Worm (Caenorhabditis elegans) whole organism, mixed stage, embryonic: ENCODE results near the gene dao-2.

Experiments
- ces-1 ChIP-seq: fragments of 150-350 bp; optimal IDR thresholded peaks from 2 replicates; lab custom pipeline; 2014; ENCODE audit warnings: missing biosample characterization, missing genetic modification reagents, missing genetic modification characterization
- mep-1 ChIP-seq: fragments of 150-350 bp; optimal IDR thresholded peaks from 2 replicates; lab custom pipeline; 2017; ENCODE audit warnings: missing biosample characterization, missing genetic modification reagents, missing genetic modification characterization, inconsistent platforms
- nhr-76 ChIP-seq: sonication (generic microtip); optimal IDR thresholded peaks from 2 replicates; lab custom pipeline; 2017; ENCODE audit warnings: missing biosample characterization, missing genetic modification characterization
- snpc-4 ChIP-seq: fragments of 150-350 bp; optimal IDR thresholded peaks from 2 replicates; lab custom pipeline; 2014; ENCODE audit warnings: missing biosample characterization, missing genetic modification characterization

DNA sequence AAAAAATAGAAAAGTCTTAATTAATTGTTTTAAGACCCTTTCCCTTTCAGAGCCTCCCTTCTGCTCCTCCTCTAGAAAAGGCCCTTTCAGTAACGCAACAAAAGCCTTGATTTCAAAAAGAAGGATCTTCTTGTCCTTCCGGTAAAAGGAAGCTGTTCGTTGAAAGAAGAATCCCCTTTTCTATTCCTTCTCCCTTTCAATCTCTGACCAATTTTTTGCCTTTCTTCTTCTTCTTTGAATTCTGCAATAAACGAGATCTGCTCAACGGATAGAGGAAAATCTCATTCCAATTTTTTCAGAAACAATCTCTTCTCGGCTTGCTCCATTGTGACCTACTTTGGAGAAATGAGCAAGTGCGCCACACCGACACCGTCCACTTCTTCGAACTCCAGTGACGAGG is 45.3 kb downstream of the dao-2 start, which contains the start of gene F35D11.3:
- TF ChIP-seq nhr-76 (tag; lab: Kevin White, UChicago) (no peak), ces-1 (GFP tag; lab: Kevin White, UChicago) (no peak), mep-1 (tag; lab: Kevin White, UChicago) (no peak), snpc-4 (tag; lab: Kevin White, UChicago) (no peak)
